Worm (Caenorhabditis elegans) whole organism, L1 larva: Measurements from ENCODE around the gene srw-11.

Experiments used
- aha-1 ChIP-seq: fragments of 150-350 bp; optimal IDR thresholded peaks from 2 replicates; lab custom pipeline; 2014; ENCODE audit warnings: missing biosample characterization, missing genetic modification characterization
- efl-1 ChIP-seq, 4 experiments: fragments of 150-350 bp; optimal IDR thresholded peaks in 3 of 4; peaks in 1 of 4; 1 replicate in 1 of 4; 2 replicates in 3 of 4; lab custom pipeline; 2014; ENCODE audit warnings: missing biosample characterization in 2 of 4, missing genetic modification characterization in 2 of 4, missing genetic modification reagents in 2 of 4
- lin-13 ChIP-seq: fragments of 150-350 bp; optimal IDR thresholded peaks from 2 replicates; lab custom pipeline; 2014; ENCODE audit warnings: missing biosample characterization, missing genetic modification reagents, missing genetic modification characterization
- lin-39 ChIP-seq: fragments of 150-350 bp; optimal IDR thresholded peaks from 2 replicates; lab custom pipeline; 2014; ENCODE audit warnings: missing biosample characterization, missing genetic modification reagents, missing genetic modification characterization
- nhr-237 ChIP-seq: fragments of 150-350 bp; optimal IDR thresholded peaks from 2 replicates; lab custom pipeline; 2014; ENCODE audit warnings: missing biosample characterization, missing genetic modification characterization
- rnt-1 ChIP-seq: sonication (generic microtip); optimal IDR thresholded peaks from 2 replicates; lab custom pipeline; 2016; ENCODE audit warnings: mild to moderate bottlenecking, missing genetic modification characterization, moderate library complexity, missing compliant biosample characterization
- snpc-4 ChIP-seq: fragments of 150-350 bp; optimal IDR thresholded peaks from 2 replicates; lab custom pipeline; 2014; ENCODE audit warnings: missing biosample characterization, missing genetic modification characterization

- TF ChIP-seq snpc-4 (tag; lab: Kevin White, UChicago) (no peak), lin-13 (GFP tag; lab: Kevin White, UChicago) (no peak), efl-1 (optimal IDR thresholded peaks at IDR 0.05; lab: Kevin White, UChicago) (no peak), efl-1 (GFP tag; optimal IDR thresholded peaks at IDR 0.05 in 1 of 2; lab: Kevin White, UChicago) (no peak), aha-1 (tag; lab: Kevin White, UChicago) (no peak), nhr-237 (tag; lab: Kevin White, UChicago) (no peak), lin-39 (no peak), rnt-1 (no peak)
These were observed 1.1 kb upstream of the srw-11 start, which contains the start of gene chil-12 for ce11 chrV:15241259-15241658.
